Worm (Caenorhabditis elegans): ENCODE measurements around the gene tps-1.

- no peak for TF ChIP-seq pha-4 (tag; optimal IDR thresholded peaks at IDR 0.05)
- TF ChIP-seq eyg-1 (tag; optimal IDR thresholded peaks at IDR 0.05) = no peak
- no peak for TF ChIP-seq pax-1 (tag; optimal IDR thresholded peaks at IDR 0.05)
These were observed 43.5 kb upstream of the tps-1 start for ce11 chrX:17517872-17518271.

Measured in whole organism, late embryonic.